Worm (Caenorhabditis elegans): ENCODE results near the gene akt-2.

DNA sequence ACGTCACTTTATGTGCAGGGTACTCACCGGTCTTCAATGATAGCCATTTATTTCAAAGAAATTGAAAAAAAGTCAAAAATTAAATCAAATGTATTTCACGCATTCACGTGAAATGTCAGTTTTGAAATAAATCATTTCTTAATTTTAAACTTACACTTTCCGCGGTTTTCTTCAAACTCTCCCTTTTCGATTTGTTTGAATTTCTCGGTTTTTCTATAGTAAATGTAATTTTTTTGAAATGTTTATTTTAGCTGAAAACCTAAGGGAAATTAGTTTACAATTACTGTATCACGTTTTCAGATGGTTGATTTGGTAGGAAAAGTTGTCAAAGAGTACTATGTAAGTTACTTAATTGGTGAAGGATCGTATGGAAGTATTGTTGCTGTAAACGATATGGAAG is 39.3 kb upstream of the akt-2 start, which contains the start of gene F16B12.7:
- TF ChIP-seq nhr-237 (tag; optimal IDR thresholded peaks at IDR 0.05) (no peak), ama-1 (optimal IDR thresholded peaks at IDR 0.05) (no peak), nhr-77 (tag; optimal IDR thresholded peaks at IDR 0.05) (no peak), nhr-25 (tag; optimal IDR thresholded peaks at IDR 0.05) (no peak), lin-39 (tag; optimal IDR thresholded peaks at IDR 0.05) (no peak), nfya-1 (tag; optimal IDR thresholded peaks at IDR 0.05; ENCODE audit: insufficient read depth) (no peak), fkh-10 (GFP tag; optimal IDR thresholded peaks at IDR 0.05) (no peak)

Measured in whole organism, L3 larva.